Fruit fly (Drosophila melanogaster): ENCODE measurements around the gene CG5902.

DNA sequence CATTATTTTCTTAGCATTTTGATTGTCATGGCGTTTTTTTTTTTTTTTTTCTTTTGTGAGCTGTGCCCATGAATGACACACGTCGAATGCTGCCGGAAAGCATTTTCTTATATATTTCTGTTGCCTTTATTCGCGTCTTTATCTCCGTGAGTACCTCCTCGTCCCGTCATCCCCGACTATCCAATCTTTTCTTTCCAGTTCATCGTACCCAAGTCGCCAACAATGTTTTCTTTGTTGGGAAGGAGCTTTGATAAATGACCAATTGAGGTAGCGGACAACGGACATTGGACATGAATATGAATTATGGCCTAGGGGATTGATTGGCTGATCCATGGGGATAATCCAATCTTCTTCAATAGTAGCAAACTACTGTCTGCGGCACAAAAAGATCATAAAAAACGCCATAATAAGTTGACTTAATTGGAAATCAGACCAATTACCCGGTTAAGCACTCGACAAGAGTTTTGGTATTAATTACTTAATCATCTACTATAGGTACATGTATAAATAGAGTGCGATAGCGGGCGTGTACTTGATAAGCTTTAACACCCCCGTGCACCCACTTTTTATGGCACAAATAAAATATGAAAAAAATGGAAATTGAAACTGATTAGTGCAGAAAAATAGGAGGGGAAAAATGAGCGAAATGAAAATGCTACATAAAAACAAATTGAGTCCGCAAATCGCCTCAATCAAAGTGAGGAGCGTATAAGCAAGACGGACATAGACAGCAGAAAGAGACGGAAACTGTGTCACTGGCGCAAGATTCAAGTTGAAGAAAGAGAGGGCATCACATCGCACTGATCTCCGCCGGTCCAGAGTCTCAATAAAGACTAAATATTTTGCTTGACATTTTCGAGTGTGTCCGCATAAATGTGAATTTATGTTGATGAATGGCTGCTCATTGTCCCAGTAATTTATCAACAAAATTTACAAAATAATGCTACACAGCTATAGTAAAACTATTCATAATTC is 29.8 kb downstream of the CG5902 start:
- TF ChIP-seq CG8478 (optimal IDR thresholded peaks at IDR 0.05), result no peak
- no peak for TF ChIP-seq psq (optimal IDR thresholded peaks at IDR 0.05)

Measured in whole organism.